Fruit fly (Drosophila melanogaster): ENCODE measurements around the gene anox.

Gene anox

dm6 chrX:21345036-21345500 lies 26.0 kb upstream of the anox start, which contains the start of gene dod (continued):
- TF ChIP-seq salr (GFP tag; optimal IDR thresholded peaks at IDR 0.05): no peak

DNA sequence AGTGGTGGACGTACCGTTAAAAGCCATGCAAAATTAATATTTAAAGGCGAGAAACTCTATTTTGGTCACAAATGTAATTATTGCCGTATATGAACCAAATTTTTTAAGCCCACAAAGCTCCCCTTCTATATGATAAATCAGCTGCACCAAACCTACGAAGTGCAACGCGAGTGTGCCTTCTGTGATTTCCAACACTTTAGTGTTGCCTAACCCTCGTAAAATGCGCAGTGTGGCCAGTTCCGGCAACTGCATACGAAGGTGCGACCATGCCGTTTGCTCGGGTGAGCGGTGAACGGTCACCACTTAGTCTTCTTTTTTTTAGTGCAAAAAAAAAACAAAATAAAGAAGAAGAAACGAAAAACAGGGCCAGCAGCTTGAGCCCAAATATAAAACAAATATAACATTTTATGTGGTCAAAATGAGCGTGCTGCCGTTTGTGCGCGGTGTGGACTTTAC lies 20.4 kb upstream of the anox start, which contains the start of the genes tty and fliI:
tty (minus strand) TSS at position 201 of the 456 bp plus-strand sequence.
fliI (plus strand) TSS at position 266 of the 456 bp plus-strand sequence.
- TF ChIP-seq Eip75B (GFP tag; optimal IDR thresholded peaks at IDR 0.05) (peak; percentile 79), CG34406 (GFP tag; optimal IDR thresholded peaks at IDR 0.05) (peak; percentile 70), Sox14 (GFP tag; optimal IDR thresholded peaks at IDR 0.05) (peak; percentile 92), CG3919 (GFP tag; optimal IDR thresholded peaks at IDR 0.05) (peak; percentile 90), fd59A (GFP tag; optimal IDR thresholded peaks at IDR 0.05) (peak; percentile 74), lz (GFP tag; optimal IDR thresholded peaks at IDR 0.05) (peak; percentile 89), Eip78C (GFP tag) (peak; percentile 94), salr (GFP tag; optimal IDR thresholded peaks at IDR 0.05) (peak; percentile 75 to 88), fd85E (GFP tag; optimal IDR thresholded peaks at IDR 0.05) (peak; percentile 63), CG6854 (GFP tag; optimal IDR thresholded peaks at IDR 0.05) (peak; percentile 86), esn (GFP tag; optimal IDR thresholded peaks at IDR 0.05) (peak; percentile 88), CG15336 (GFP tag; IDR thresholded peaks at IDR 0.05) (peak; percentile 87), Hr39 (GFP tag; optimal IDR thresholded peaks at IDR 0.05) (peak; percentile 93), CG11902 (GFP tag; optimal IDR thresholded peaks at IDR 0.05) (peak; percentile 83), dac (GFP tag; optimal IDR thresholded peaks at IDR 0.05) (peak; percentile 85), pdm3 (GFP tag; optimal IDR thresholded peaks at IDR 0.05) (peak; percentile 92), CG11762 (GFP tag; optimal IDR thresholded peaks at IDR 0.05; ENCODE audit: insufficient read depth) (peak; percentile 80), CG6808 (GFP tag; optimal IDR thresholded peaks at IDR 0.05) (peak; percentile 95), CG9139 (GFP tag; optimal IDR thresholded peaks at IDR 0.05) (peak; percentile 93), CG31627 (GFP tag; optimal IDR thresholded peaks at IDR 0.05) (peak; percentile 91), CG6792 (GFP tag; optimal IDR thresholded peaks at IDR 0.05) (peak; percentile 84), achi (GFP tag; optimal IDR thresholded peaks at IDR 0.05) (peak; percentile 85), Sox15 (GFP tag; optimal IDR thresholded peaks at IDR 0.05) (peak; percentile 86), Met (GFP tag; optimal IDR thresholded peaks at IDR 0.05) (peak; percentile 89), Eip93F (GFP tag; optimal IDR thresholded peaks at IDR 0.05) (no peak), fkh (GFP tag; optimal IDR thresholded peaks at IDR 0.05) (no peak), CG32006 (GFP tag; optimal IDR thresholded peaks at IDR 0.05) (peak; percentile 92), CG11294 (GFP tag; IDR thresholded peaks at IDR 0.05) (peak; percentile 89), dsx (GFP tag; optimal IDR thresholded peaks at IDR 0.05; ENCODE audit: poor library complexity, severe bottlenecking) (peak; percentile 81), CG4318 (GFP tag; optimal IDR thresholded peaks at IDR 0.05) (peak; percentile 82), cyc (GFP tag; optimal IDR thresholded peaks at IDR 0.05) (peak; percentile 91), svp (GFP tag) (peak; percentile 92), net (GFP tag; optimal IDR thresholded peaks at IDR 0.05) (peak; percentile 84), CG16779 (tag; optimal IDR thresholded peaks at IDR 0.05) (peak; percentile 95), ss (GFP tag; optimal IDR thresholded peaks at IDR 0.05) (peak; percentile 97), CG1621 (tag; optimal IDR thresholded peaks at IDR 0.05) (peak; percentile 88), Smox (GFP tag; optimal IDR thresholded peaks at IDR 0.05) (peak; percentile 82), OdsH (GFP tag; optimal IDR thresholded peaks at IDR 0.05) (peak; percentile 91), CG8632 (GFP tag; optimal IDR thresholded peaks at IDR 0.05) (peak; percentile 78), CG10631 (GFP tag; optimal IDR thresholded peaks at IDR 0.05) (peak; percentile 86), CG3032 (tag; optimal IDR thresholded peaks at IDR 0.05) (peak; percentile 87), CG6276 (GFP tag; optimal IDR thresholded peaks at IDR 0.05) (peak; percentile 94), Ets21C (GFP tag; optimal IDR thresholded peaks at IDR 0.05) (peak; percentile 84), CG7368 (GFP tag; optimal IDR thresholded peaks at IDR 0.05) (peak; percentile 87), vri (GFP tag; optimal IDR thresholded peaks at IDR 0.05) (peak; percentile 56), Lpt (GFP tag; optimal IDR thresholded peaks at IDR 0.05) (peak; percentile 78), Hr4 (GFP tag; optimal IDR thresholded peaks at IDR 0.05) (peak; percentile 90), CG8319 (GFP tag; optimal IDR thresholded peaks at IDR 0.05) (peak; percentile 62), spab (GFP tag; optimal IDR thresholded peaks at IDR 0.05) (peak; percentile 88)

Measured in whole organism, prepupa.